Fruit fly (Drosophila melanogaster) Kc167 (cell line): Measurements from ENCODE around the gene Reck.

Experiments used
- Myc ChIP-seq: fragments of >200 bp; optimal IDR thresholded peaks from 2 replicates; lab custom pipeline; 2017; ENCODE audit warnings: missing external identifiers
- Sin3A ChIP-seq: fragments of >200 bp; optimal IDR thresholded peaks from 2 replicates; lab custom pipeline; 2018; ENCODE audit warnings: missing external identifiers
- psq ChIP-seq: fragments of >200 bp; optimal IDR thresholded peaks from 2 replicates; lab custom pipeline; 2017; ENCODE audit warnings: missing external identifiers
- ttk ChIP-seq: sonication (Bioruptor generic); optimal IDR thresholded peaks from 2 replicates; lab custom pipeline; 2017; ENCODE audit warnings: missing external identifiers

dm6 chr3L:14980038-14980437, 33.8 kb downstream of the Reck start:
- TF ChIP-seq Myc (lab: Kevin White, UChicago) (no peak), Sin3A (lab: Kevin White, UChicago) (no peak), psq (no peak), ttk (lab: Kevin White, UChicago) (no peak)
